Fruit fly (Drosophila melanogaster) whole organism, embryonic: Measurements from ENCODE around the gene Lsp2.

Experiments
- Atf-2 ChIP-seq: fragments of 200-800 bp; sonication (Bioruptor generic); optimal IDR thresholded peaks from 2 replicates; lab custom pipeline; 2016; ENCODE audit warnings: missing biosample characterization, missing genetic modification characterization
- CG10979 ChIP-seq: fragments of 200-800 bp; sonication (Bioruptor generic); optimal IDR thresholded peaks from 2 replicates; lab custom pipeline; 2018; ENCODE audit warnings: missing biosample characterization, mild to moderate bottlenecking, missing genetic modification characterization, moderate library complexity
- CG11504 ChIP-seq: fragments of 200-800 bp; sonication (Bioruptor generic); optimal IDR thresholded peaks from 3 replicates; lab custom pipeline; 2019; ENCODE audit warnings: missing biosample characterization, mild to moderate bottlenecking, missing genetic modification characterization, moderate library complexity
- CG12769 ChIP-seq: fragments of 200-800 bp; sonication (Bioruptor generic); optimal IDR thresholded peaks from 2 replicates; lab custom pipeline; 2019; ENCODE audit warnings: missing biosample characterization, mild to moderate bottlenecking, missing genetic modification characterization, moderate library complexity
- CG15269 ChIP-seq: fragments of 200-800 bp; sonication (Bioruptor generic); optimal IDR thresholded peaks from 2 replicates; lab custom pipeline; 2018; ENCODE audit warnings: missing biosample characterization, mild to moderate bottlenecking, missing genetic modification characterization, moderate library complexity
- CG17359 ChIP-seq: fragments of 200-800 bp; sonication (Bioruptor generic); optimal IDR thresholded peaks from 3 replicates; lab custom pipeline; 2018; ENCODE audit warnings: missing biosample characterization, mild to moderate bottlenecking, missing genetic modification characterization, moderate library complexity
- CG17361 ChIP-seq: fragments of 200-800 bp; sonication (Bioruptor generic); IDR thresholded peaks from 3 replicates; pipeline ENCODE4 v1.3.6; 2022; ENCODE audit warnings: missing biosample characterization, missing genetic modification characterization
- CG18262 ChIP-seq: fragments of 200-800 bp; optimal IDR thresholded peaks from 3 replicates; lab custom pipeline; 2019; ENCODE audit warnings: missing biosample characterization, mild to moderate bottlenecking, missing genetic modification characterization, moderate library complexity
- CG3163 ChIP-seq: fragments of 200-800 bp; sonication (Bioruptor generic); optimal IDR thresholded peaks from 3 replicates; lab custom pipeline; 2016; ENCODE audit warnings: missing biosample characterization, missing genetic modification characterization
- CG4360 ChIP-seq: fragments of 200-800 bp; sonication (Bioruptor generic); IDR thresholded peaks from 2 replicates; pipeline ENCODE4 v1.3.6; 2022; ENCODE audit warnings: missing biosample characterization, missing genetic modification characterization
- CG6272 ChIP-seq: fragments of 200-800 bp; sonication (Bioruptor generic); IDR thresholded peaks from 2 replicates; pipeline ENCODE4 v1.3.6; 2022; ENCODE audit warnings: missing biosample characterization, missing genetic modification characterization
- CG7556 ChIP-seq: fragments of 200-800 bp; sonication (Bioruptor generic); optimal IDR thresholded peaks from 2 replicates; lab custom pipeline; 2017; ENCODE audit warnings: missing biosample characterization, mild to moderate bottlenecking, missing genetic modification characterization
- CG8924 ChIP-seq: fragments of 200-800 bp; optimal IDR thresholded peaks from 3 replicates; lab custom pipeline; 2019; ENCODE audit warnings: missing biosample characterization, mild to moderate bottlenecking, missing genetic modification characterization, moderate library complexity
- CG9437 ChIP-seq: fragments of 200-800 bp; sonication (Bioruptor generic); optimal IDR thresholded peaks from 2 replicates; lab custom pipeline; 2018; ENCODE audit warnings: missing biosample characterization, mild to moderate bottlenecking, missing genetic modification characterization
- CG9817 ChIP-seq: fragments of 200-800 bp; sonication (Bioruptor generic); optimal IDR thresholded peaks from 2 replicates; lab custom pipeline; 2018; ENCODE audit warnings: missing biosample characterization, mild to moderate bottlenecking, missing genetic modification characterization, moderate library complexity
- D19A ChIP-seq: fragments of 200-800 bp; optimal IDR thresholded peaks from 3 replicates; lab custom pipeline; 2019; ENCODE audit warnings: missing biosample characterization, mild to moderate bottlenecking, missing genetic modification characterization, moderate library complexity
- Deaf1 ChIP-seq: fragments of 200-800 bp; optimal IDR thresholded peaks from 3 replicates; lab custom pipeline; 2019; ENCODE audit warnings: missing biosample characterization, mild to moderate bottlenecking, missing genetic modification characterization, moderate library complexity
- Fer3 ChIP-seq: fragments of 200-800 bp; sonication (Bioruptor generic); optimal IDR thresholded peaks from 2 replicates; lab custom pipeline; 2018; ENCODE audit warnings: missing biosample characterization, mild to moderate bottlenecking, missing genetic modification characterization, moderate library complexity
- HLHmδ ChIP-seq: fragments of 200-800 bp; sonication (Bioruptor generic); optimal IDR thresholded peaks from 2 replicates; lab custom pipeline; 2018; ENCODE audit warnings: missing biosample characterization, mild to moderate bottlenecking, missing genetic modification characterization, moderate library complexity
- Kr ChIP-seq: fragments of 200-800 bp; sonication (Bioruptor generic); optimal IDR thresholded peaks from 2 replicates; lab custom pipeline; 2017; ENCODE audit warnings: missing biosample characterization, mild to moderate bottlenecking, missing genetic modification characterization
- Med ChIP-seq: fragments of 200-800 bp; sonication (Bioruptor generic); peaks from one replicate; lab custom pipeline; 2016; ENCODE audit warnings: missing biosample characterization, missing genetic modification characterization, mild to moderate bottlenecking, inconsistent platforms, moderate library complexity
- Pdp1 ChIP-seq, 2 experiments: fragments of 200-800 bp; sonication (Bioruptor generic); optimal IDR thresholded peaks; 3 replicates each; lab custom pipeline; 2016; ENCODE audit warnings: missing biosample characterization in 2 of 2, missing genetic modification characterization in 2 of 2, mild to moderate bottlenecking in 1 of 2, moderate library complexity in 1 of 2
- Sox102F ChIP-seq: fragments of 200-800 bp; sonication (Bioruptor generic); optimal IDR thresholded peaks from 2 replicates; lab custom pipeline; 2018; ENCODE audit warnings: missing biosample characterization, mild to moderate bottlenecking, missing genetic modification characterization, moderate library complexity
- abd-A ChIP-seq: fragments of 200-800 bp; sonication (Bioruptor generic); optimal IDR thresholded peaks from 3 replicates; lab custom pipeline; 2019; ENCODE audit warnings: missing biosample characterization, mild to moderate bottlenecking, missing genetic modification characterization, moderate library complexity
- ap ChIP-seq: fragments of 200-800 bp; sonication (Bioruptor generic); IDR thresholded peaks from 2 replicates; pipeline ENCODE4 v1.3.6; 2022; ENCODE audit warnings: missing biosample characterization, missing genetic modification characterization
- chinmo ChIP-seq: fragments of 200-800 bp; sonication (Bioruptor generic); IDR thresholded peaks from 4 replicates; pipeline ENCODE4 v1.3.6; 2022; ENCODE audit warnings: missing biosample characterization, missing genetic modification characterization; ENCODE audit not compliant: partially characterized antibody
- ci ChIP-seq: fragments of 200-800 bp; sonication (Bioruptor generic); IDR thresholded peaks from 3 replicates; pipeline ENCODE4 v1.3.6; 2022; ENCODE audit warnings: missing biosample characterization, missing genetic modification characterization
- crol ChIP-seq: fragments of 200-800 bp; sonication (Bioruptor generic); IDR thresholded peaks from 2 replicates; pipeline ENCODE4 v1.3.6; 2022; ENCODE audit warnings: missing biosample characterization, missing genetic modification characterization
- cwo ChIP-seq: fragments of 200-800 bp; sonication (Bioruptor generic); optimal IDR thresholded peaks from 3 replicates; lab custom pipeline; 2017; ENCODE audit warnings: missing biosample characterization, missing genetic modification characterization, mild to moderate bottlenecking, moderate library complexity, missing genetic modification reagents
- dmrt99B ChIP-seq: fragments of 200-800 bp; sonication (Bioruptor generic); optimal IDR thresholded peaks from 2 replicates; lab custom pipeline; 2018; ENCODE audit warnings: missing biosample characterization, mild to moderate bottlenecking, missing genetic modification characterization, moderate library complexity
- eve ChIP-seq, 2 experiments: fragments of >200 bp; optimal IDR thresholded peaks; 2 replicates each; lab custom pipeline; 2017; ENCODE audit warnings: missing biosample characterization in 2 of 2, missing genetic modification characterization in 2 of 2
- fd96Cb ChIP-seq: fragments of 200-800 bp; sonication (Bioruptor generic); optimal IDR thresholded peaks from 2 replicates; lab custom pipeline; 2018; ENCODE audit warnings: missing biosample characterization, mild to moderate bottlenecking, missing genetic modification characterization, moderate library complexity
- gce ChIP-seq: fragments of 200-800 bp; sonication (Bioruptor generic); IDR thresholded peaks from 3 replicates; pipeline ENCODE4 v1.3.6; 2022; ENCODE audit warnings: missing biosample characterization, missing genetic modification characterization
- gem ChIP-seq: fragments of 200-800 bp; sonication (Bioruptor generic); optimal IDR thresholded peaks from 2 replicates; lab custom pipeline; 2019; ENCODE audit warnings: missing biosample characterization, mild to moderate bottlenecking, missing genetic modification characterization, moderate library complexity
- kni ChIP-seq: fragments of 200-800 bp; sonication (Bioruptor generic); optimal IDR thresholded peaks from 3 replicates; lab custom pipeline; 2017; ENCODE audit warnings: mild to moderate bottlenecking, missing biosample characterization, missing genetic modification reagents, missing genetic modification characterization
- lab ChIP-seq: fragments of 200-800 bp; sonication (Bioruptor generic); optimal IDR thresholded peaks from 3 replicates; lab custom pipeline; 2017; ENCODE audit warnings: missing biosample characterization, missing genetic modification characterization, mild to moderate bottlenecking, moderate library complexity, missing genetic modification reagents
- nmo ChIP-seq: fragments of 200-800 bp; sonication (Bioruptor generic); optimal IDR thresholded peaks from 2 replicates; lab custom pipeline; 2018; ENCODE audit warnings: missing biosample characterization, mild to moderate bottlenecking, missing genetic modification characterization, moderate library complexity
- oc ChIP-seq: fragments of 200-800 bp; sonication (Bioruptor generic); optimal IDR thresholded peaks from 2 replicates; lab custom pipeline; 2018; ENCODE audit warnings: missing biosample characterization, mild to moderate bottlenecking, missing genetic modification characterization, moderate library complexity
- phol ChIP-seq: fragments of 200-800 bp; sonication (Bioruptor generic); optimal IDR thresholded peaks from 3 replicates; lab custom pipeline; 2018; ENCODE audit warnings: missing biosample characterization, mild to moderate bottlenecking, missing genetic modification characterization, moderate library complexity
- prd ChIP-seq, 3 experiments: fragments of >200 bp in 2 of 3; fragments of 200-800 bp in 1 of 3; sonication (Bioruptor generic) in 1 of 3; optimal IDR thresholded peaks in 2 of 3; IDR thresholded peaks in 1 of 3; 2 replicates in 2 of 3; 3 replicates in 1 of 3; pipeline versions ENCODE4 v1.3.6 to Lab custom; 2017 to 2022; ENCODE audit warnings: missing biosample characterization in 1 of 3, missing genetic modification characterization in 1 of 3
- pros ChIP-seq: fragments of 200-800 bp; sonication (Bioruptor generic); optimal IDR thresholded peaks from 3 replicates; lab custom pipeline; 2019; ENCODE audit warnings: missing biosample characterization, mild to moderate bottlenecking, missing genetic modification characterization, moderate library complexity
- psq ChIP-seq: fragments of 200-800 bp; sonication (Bioruptor generic); optimal IDR thresholded peaks from 2 replicates; lab custom pipeline; 2017; ENCODE audit warnings: missing biosample characterization, missing genetic modification characterization
- ranshi ChIP-seq: fragments of 200-800 bp; sonication (Bioruptor generic); IDR thresholded peaks from 2 replicates; pipeline ENCODE4 v1.3.6; 2022; ENCODE audit warnings: missing biosample characterization, missing genetic modification characterization
- row ChIP-seq: fragments of 200-800 bp; sonication (Bioruptor generic); IDR thresholded peaks from 3 replicates; pipeline ENCODE4 v1.3.6; 2022; ENCODE audit warnings: missing biosample characterization, missing genetic modification characterization
- sr ChIP-seq: fragments of 200-800 bp; sonication (Bioruptor generic); IDR thresholded peaks from 3 replicates; pipeline ENCODE4 v1.3.6; 2022; ENCODE audit warnings: missing biosample characterization, missing genetic modification characterization
- vvl ChIP-seq: fragments of 200-800 bp; sonication (Bioruptor generic); IDR thresholded peaks from 2 replicates; pipeline ENCODE4 v1.3.6; 2022; ENCODE audit warnings: missing biosample characterization, missing genetic modification characterization
- zen2 ChIP-seq: fragments of 200-800 bp; sonication (Bioruptor generic); IDR thresholded peaks from 3 replicates; pipeline ENCODE4 v1.3.6; 2022; ENCODE audit warnings: missing biosample characterization, missing genetic modification characterization; ENCODE audit not compliant: partially characterized antibody

Gene Lsp2

dm6 chr3L:12090184-12090897 lies 38.9 kb upstream of the Lsp2 start:
- peak; percentile 13 for TF ChIP-seq CG17359 (tag; lab: Kevin White, UChicago)
- peak; percentile 44 for TF ChIP-seq pros (GFP tag; lab: Kevin White, UChicago)
- TF ChIP-seq CG17361 (GFP tag; lab: Robert Waterston, UW), result peak; percentile 24; the same call in 1 of the 3 replicates
- 0 out of 2 replicates have a peak, but pooled peaks have one; percentile 8 for TF ChIP-seq ap (GFP tag; lab: Robert Waterston, UW)
- peak; percentile 94 for TF ChIP-seq CG18262
- peak; percentile 23 for TF ChIP-seq CG12769 (tag; lab: Kevin White, UChicago)
- TF ChIP-seq crol (GFP tag; lab: Robert Waterston, UW), result peak; percentile 72; the same call in 1 of the 2 replicates
- TF ChIP-seq lab (GFP tag; lab: Kevin White, UChicago), result no peak
- TF ChIP-seq psq, result peak; percentile 53
- peak; percentile 72 for TF ChIP-seq Med (GFP tag; lab: Kevin White, UChicago)
- TF ChIP-seq eve (GFP tag; optimal IDR thresholded peaks at IDR 0.05; lab: Kevin White, UChicago), result peak in 1 of 2 experiments; percentile 47
- TF ChIP-seq Pdp1 (GFP tag; optimal IDR thresholded peaks at IDR 0.05; lab: Kevin White, UChicago), result peak in 1 of 2 experiments; percentile 23
- no peak for TF ChIP-seq CG3163 (GFP tag; lab: Kevin White, UChicago)
- peak; percentile 26 for TF ChIP-seq dmrt99B
- no peak for TF ChIP-seq CG7556 (GFP tag; lab: Kevin White, UChicago)
- peak; percentile 93 for TF ChIP-seq oc (tag; lab: Kevin White, UChicago)
- no peak for TF ChIP-seq ranshi (GFP tag; lab: Robert Waterston, UW)
- 0 out of 3 replicates have a peak, but pooled peaks have one; percentile 21 for TF ChIP-seq sr (GFP tag; lab: Robert Waterston, UW)
- TF ChIP-seq CG6272 (GFP tag; lab: Robert Waterston, UW), result 0 out of 2 replicates have a peak, but pooled peaks have one; percentile 12
- TF ChIP-seq Atf-2 (GFP tag; lab: Kevin White, UChicago), result no peak
- TF ChIP-seq CG8924 (tag; lab: Kevin White, UChicago), result peak; percentile 15
- peak; percentile 78 for TF ChIP-seq cwo (GFP tag; lab: Kevin White, UChicago)
- TF ChIP-seq HLHmδ (GFP tag; lab: Kevin White, UChicago), result peak; percentile 77
- TF ChIP-seq vvl, result peak; percentile 71
- TF ChIP-seq Kr (GFP tag; lab: Kevin White, UChicago), result no peak
- 0 out of 3 replicates have a peak, but pooled peaks have one; percentile 29 for TF ChIP-seq gce (GFP tag; lab: Robert Waterston, UW)
- no peak for TF ChIP-seq zen2 (GFP tag; lab: Robert Waterston, UW)
- peak; percentile 76 for TF ChIP-seq kni
- peak; percentile 16 for TF ChIP-seq Deaf1
- peak; percentile 9 for TF ChIP-seq CG10979
- TF ChIP-seq CG15269 (tag; lab: Kevin White, UChicago), result peak; percentile 6
- peak; percentile 64; the same call in 2 of the 3 replicates for TF ChIP-seq ci (GFP tag; lab: Robert Waterston, UW)
- peak; percentile 5 for TF ChIP-seq gem (tag; lab: Kevin White, UChicago)
- TF ChIP-seq CG11504 (tag; lab: Kevin White, UChicago), result peak; percentile 53
- TF ChIP-seq nmo (GFP tag; lab: Kevin White, UChicago), result peak; percentile 13
- TF ChIP-seq Fer3 (tag; lab: Kevin White, UChicago), result no peak
- peak; percentile 48 for TF ChIP-seq abd-A
- no peak for TF ChIP-seq D19A (tag; lab: Kevin White, UChicago)
- peak; percentile 34 for TF ChIP-seq phol (tag; lab: Kevin White, UChicago)
- TF ChIP-seq chinmo (GFP tag; lab: Robert Waterston, UW), result peak; percentile 63; the same call in 2 of the 4 replicates
- no peak for TF ChIP-seq CG9817 (tag; lab: Kevin White, UChicago)
- TF ChIP-seq fd96Cb, result no peak
- peak; percentile 4 for TF ChIP-seq CG9437 (GFP tag; lab: Kevin White, UChicago)
- TF ChIP-seq CG4360, result peak; percentile 99
- TF ChIP-seq prd (optimal IDR thresholded peaks at IDR 0.05; lab: Kevin White, UChicago), result no peak
- 0 out of 3 replicates have a peak, but pooled peaks have one; percentile 6 for TF ChIP-seq prd (GFP tag; IDR thresholded peaks at IDR 0.05; lab: Robert Waterston, UW)
- TF ChIP-seq row (GFP tag; lab: Robert Waterston, UW), result peak; percentile 37; the same call in 2 of the 3 replicates
- peak; percentile 31 for TF ChIP-seq Sox102F (GFP tag; lab: Kevin White, UChicago)
